Worm (Caenorhabditis elegans) whole organism, L4 larva: ENCODE results near the gene F09C6.3.

Experiments used
- F49E8.2 ChIP-seq: sonication (generic microtip); optimal IDR thresholded peaks from 2 replicates; lab custom pipeline; 2016; ENCODE audit warnings: missing compliant biosample characterization, mild to moderate bottlenecking, missing genetic modification characterization, borderline replicate concordance
- Y48G9A.11 ChIP-seq: fragments of 200-800 bp; sonication (Bioruptor generic); IDR thresholded peaks from 2 replicates; pipeline ENCODE4 v1.3.6; 2022; ENCODE audit warnings: missing genetic modification reagents, missing genetic modification characterization, missing compliant biosample characterization
- ZK337.2 ChIP-seq: fragments of 200-800 bp; sonication (Bioruptor generic); IDR thresholded peaks from 2 replicates; pipeline ENCODE4 v1.3.6; 2022; ENCODE audit warnings: missing genetic modification reagents, missing genetic modification characterization, missing compliant biosample characterization
- aha-1 ChIP-seq: fragments of 150-350 bp; peaks from one replicate; lab custom pipeline; 2014; ENCODE audit warnings: missing biosample characterization, missing genetic modification characterization
- attf-4 ChIP-seq: sonication (generic microtip); optimal IDR thresholded peaks from 3 replicates; lab custom pipeline; 2017; ENCODE audit warnings: missing biosample characterization, missing genetic modification characterization
- ceh-20 ChIP-seq: fragments of 200-800 bp; sonication (Bioruptor generic); IDR thresholded peaks from 2 replicates; pipeline ENCODE4 v1.3.6; 2022; ENCODE audit warnings: missing genetic modification reagents, missing genetic modification characterization, missing compliant biosample characterization
- ceh-28 ChIP-seq: fragments of 150-350 bp; optimal IDR thresholded peaks from 2 replicates; lab custom pipeline; 2014; ENCODE audit warnings: missing biosample characterization, missing genetic modification reagents, missing genetic modification characterization
- ceh-32 ChIP-seq: sonication (generic microtip); optimal IDR thresholded peaks from 2 replicates; lab custom pipeline; 2016; ENCODE audit warnings: mild to moderate bottlenecking, missing genetic modification characterization, missing compliant biosample characterization; ENCODE audit not compliant: poor library complexity
- ceh-82 ChIP-seq: sonication (generic microtip); optimal IDR thresholded peaks from 2 replicates; lab custom pipeline; 2017; ENCODE audit warnings: missing biosample characterization, missing genetic modification characterization
- daf-12 ChIP-seq: fragments of 150-350 bp; optimal IDR thresholded peaks from 2 replicates; lab custom pipeline; 2014; ENCODE audit warnings: missing biosample characterization, missing genetic modification reagents, missing genetic modification characterization
- daf-8 ChIP-seq: fragments of 200-800 bp; sonication (Bioruptor generic); IDR thresholded peaks from 2 replicates; pipeline ENCODE4 v1.3.6; 2022; ENCODE audit warnings: missing genetic modification characterization, missing compliant biosample characterization
- dmd-8 ChIP-seq: fragments of 200-800 bp; sonication (Bioruptor generic); IDR thresholded peaks from 2 replicates; pipeline ENCODE4 v1.3.6; 2022; ENCODE audit warnings: missing genetic modification characterization, missing compliant biosample characterization
- dve-1 ChIP-seq: sonication (generic microtip); optimal IDR thresholded peaks from 2 replicates; lab custom pipeline; 2017; ENCODE audit warnings: antibody characterized with exemption, mild to moderate bottlenecking, missing genetic modification characterization, missing compliant biosample characterization; ENCODE audit not compliant: insufficient read depth
- egl-27 ChIP-seq: sonication (generic microtip); optimal IDR thresholded peaks from 3 replicates; lab custom pipeline; 2017; ENCODE audit warnings: missing biosample characterization, missing genetic modification reagents, missing genetic modification characterization
- gei-8 ChIP-seq: fragments of 200-800 bp; sonication (Bioruptor generic); optimal IDR thresholded peaks from 2 replicates; lab custom pipeline; 2018; ENCODE audit warnings: mild to moderate bottlenecking, missing genetic modification characterization, missing compliant biosample characterization
- hmg-1.1 ChIP-seq: fragments of 200-800 bp; sonication (Bioruptor generic); IDR thresholded peaks from 2 replicates; pipeline ENCODE4 v1.3.6; 2022; ENCODE audit warnings: missing genetic modification reagents, missing genetic modification characterization, missing compliant biosample characterization
- jun-1 ChIP-seq: fragments of 150-350 bp; optimal IDR thresholded peaks from 2 replicates; lab custom pipeline; 2014; ENCODE audit warnings: missing biosample characterization, missing genetic modification reagents, missing genetic modification characterization
- lin-1 ChIP-seq: fragments of 200-800 bp; sonication (Bioruptor generic); IDR thresholded peaks from 2 replicates; pipeline ENCODE4 v1.3.6; 2022; ENCODE audit warnings: missing genetic modification reagents, missing genetic modification characterization, missing compliant biosample characterization
- lin-13 ChIP-seq: fragments of 150-350 bp; optimal IDR thresholded peaks from 2 replicates; lab custom pipeline; 2014; ENCODE audit warnings: missing biosample characterization, missing genetic modification reagents, missing genetic modification characterization
- lin-15B ChIP-seq: fragments of 150-350 bp; sonication (generic microtip); optimal IDR thresholded peaks from 3 replicates; lab custom pipeline; 2014; ENCODE audit warnings: missing biosample characterization, missing genetic modification characterization
- lin-38 ChIP-seq: fragments of 200-800 bp; sonication (Bioruptor generic); IDR thresholded peaks from 2 replicates; pipeline ENCODE4 v1.3.6; 2022; ENCODE audit warnings: missing genetic modification reagents, missing genetic modification characterization, missing compliant biosample characterization
- lsy-2 ChIP-seq, 2 experiments: fragments of 150-350 bp in 1 of 2; sonication (generic microtip) in 1 of 2; optimal IDR thresholded peaks; 2 replicates each; lab custom pipeline; 2014 to 2017; ENCODE audit warnings: missing biosample characterization in 2 of 2, missing genetic modification characterization in 2 of 2
- mxl-3 ChIP-seq: fragments of 200-800 bp; sonication (Bioruptor generic); optimal IDR thresholded peaks from 2 replicates; lab custom pipeline; 2018; ENCODE audit warnings: mild to moderate bottlenecking, missing genetic modification characterization, missing compliant biosample characterization
- nhr-10 ChIP-seq: fragments of 150-350 bp; optimal IDR thresholded peaks from 2 replicates; lab custom pipeline; 2014; ENCODE audit warnings: missing biosample characterization, missing genetic modification characterization
- nhr-6 ChIP-seq: fragments of 150-350 bp; optimal IDR thresholded peaks from 2 replicates; lab custom pipeline; 2014; ENCODE audit warnings: missing biosample characterization, missing genetic modification characterization
- php-3 ChIP-seq: fragments of 200-800 bp; sonication (Bioruptor generic); IDR thresholded peaks from 2 replicates; pipeline ENCODE4 v1.3.6; 2022; ENCODE audit warnings: missing genetic modification reagents, missing genetic modification characterization, missing compliant biosample characterization
- saeg-2 ChIP-seq: fragments of 200-800 bp; sonication (Bioruptor generic); IDR thresholded peaks from 2 replicates; pipeline ENCODE4 v1.3.6; 2022; ENCODE audit warnings: missing genetic modification reagents, missing genetic modification characterization, missing compliant biosample characterization
- sdz-12 ChIP-seq: fragments of 200-800 bp; sonication (Bioruptor generic); optimal IDR thresholded peaks from 2 replicates; lab custom pipeline; 2018; ENCODE audit warnings: mild to moderate bottlenecking, missing genetic modification characterization, missing compliant biosample characterization
- spr-3 ChIP-seq: fragments of 200-800 bp; sonication (Bioruptor generic); optimal IDR thresholded peaks from 2 replicates; lab custom pipeline; 2018; ENCODE audit warnings: mild to moderate bottlenecking, missing genetic modification characterization, missing compliant biosample characterization
- tra-1 ChIP-seq: fragments of 200-800 bp; sonication (Bioruptor generic); IDR thresholded peaks from 2 replicates; pipeline ENCODE4 v1.3.6; 2022; ENCODE audit warnings: missing genetic modification reagents, missing genetic modification characterization, missing compliant biosample characterization
- unc-130 ChIP-seq: sonication (generic microtip); optimal IDR thresholded peaks from 2 replicates; lab custom pipeline; 2016; ENCODE audit warnings: missing genetic modification reagents, missing genetic modification characterization, missing compliant biosample characterization
- zag-1 ChIP-seq: fragments of 150-350 bp; optimal IDR thresholded peaks from 2 replicates; lab custom pipeline; 2014; ENCODE audit warnings: missing biosample characterization, missing genetic modification characterization
- zfp-2 ChIP-seq: sonication (generic microtip); optimal IDR thresholded peaks from 2 replicates; lab custom pipeline; 2016; ENCODE audit warnings: mild to moderate bottlenecking, missing genetic modification characterization, missing compliant biosample characterization

The F09C6.3 gene

ce11 chrV:16880054-16880453 is at the start of gene F09C6.3:
TSS of gene F09C6.3 (minus strand) at chrV:16880154.
- TF ChIP-seq ceh-82, result no peak
- TF ChIP-seq dve-1 (tag; lab: Kevin White, UChicago), result no peak
- TF ChIP-seq saeg-2, result no peak
- TF ChIP-seq spr-3, result no peak
- TF ChIP-seq ceh-28 (tag; lab: Kevin White, UChicago), result no peak
- no peak for TF ChIP-seq mxl-3 (GFP tag; lab: Kevin White, UChicago)
- TF ChIP-seq, all 104 proteins: peak for 0

- TF ChIP-seq spr-3, result no peak
- TF ChIP-seq lin-13 (GFP tag; lab: Kevin White, UChicago), result no peak
- TF ChIP-seq daf-12, result no peak
- TF ChIP-seq zfp-2 (tag; lab: Kevin White, UChicago), result no peak
- no peak for TF ChIP-seq dmd-8
- TF ChIP-seq ceh-32 (tag; lab: Kevin White, UChicago), result no peak
- no peak for TF ChIP-seq tra-1
- TF ChIP-seq egl-27 (tag; lab: Kevin White, UChicago), result no peak
- no peak for TF ChIP-seq ZK337.2 (GFP tag; lab: Robert Waterston, UW)
- TF ChIP-seq, all 104 proteins: peak for 0
Measured at ce11 chrV:16927345-16927744, 47.4 kb upstream of the F09C6.3 start, which contains the start of gene Y102A5C.36. TSS of gene Y102A5C.36 (minus strand) at chrV:16927445.

ce11 chrV:16921952-16922351 is 42.0 kb upstream of the F09C6.3 start, which contains the start of gene Y102A5C.4:
TSS of gene Y102A5C.4 (plus strand) at chrV:16922252.
- TF ChIP-seq zag-1 (tag; lab: Kevin White, UChicago) (no peak), php-3 (no peak), Y48G9A.11 (no peak), daf-8 (GFP tag; lab: Robert Waterston, UW) (no peak), lin-1 (GFP tag; lab: Robert Waterston, UW) (no peak), ceh-20 (GFP tag; lab: Robert Waterston, UW) (no peak), attf-4 (no peak), ceh-82 (no peak), lin-15B (tag; lab: Kevin White, UChicago) (no peak), dve-1 (tag; lab: Kevin White, UChicago) (no peak), hmg-1.1 (no peak), nhr-10 (tag; lab: Kevin White, UChicago) (no peak), tra-1 (no peak), unc-130 (GFP tag; lab: Kevin White, UChicago) (no peak), gei-8 (GFP tag; lab: Kevin White, UChicago) (no peak)
- TF ChIP-seq, all 104 proteins: peak for 0

ce11 chrV:16919675-16920074 is 39.7 kb upstream of the F09C6.3 start:
- TF ChIP-seq nhr-6 (tag; lab: Kevin White, UChicago), result no peak
- TF ChIP-seq jun-1, result no peak
- peak; percentile 68 for TF ChIP-seq F49E8.2 (tag; lab: Kevin White, UChicago)
- peak; percentile 63 for TF ChIP-seq lin-38

- TF ChIP-seq aha-1, result peak; percentile 18
- no peak for TF ChIP-seq gei-8 (GFP tag; lab: Kevin White, UChicago)
- TF ChIP-seq lsy-2 (tag; optimal IDR thresholded peaks at IDR 0.05; lab: Kevin White, UChicago), result no peak
- no peak for TF ChIP-seq sdz-12 (GFP tag; lab: Kevin White, UChicago)
- TF ChIP-seq, all 104 proteins: peak for 1
Measured at ce11 chrV:16918378-16918777, 38.4 kb upstream of the F09C6.3 start, which contains the start of the genes fbxa-206 and Y102A5C.2. TSS of gene fbxa-206 (minus strand) at chrV:16918478. TSS of gene Y102A5C.2 (plus strand) at chrV:16918731.
